Fruit fly (Drosophila melanogaster): ENCODE results near the gene eIF4E1.

eIF4E1 gene

dm6 chr3L:9357830-9358712 lies 44.2 kb downstream of the eIF4E1 start (continued):
- TF ChIP-seq CG11093 (GFP tag; IDR thresholded peaks at IDR 0.05): no peak
- no peak for TF ChIP-seq Atf6 (GFP tag; IDR thresholded peaks at IDR 0.05)
- peak; percentile 98 for TF ChIP-seq ERR (GFP tag; optimal IDR thresholded peaks at IDR 0.05)
- no peak for TF ChIP-seq Dad (GFP tag; optimal IDR thresholded peaks at IDR 0.05)
- peak; percentile 23 for TF ChIP-seq lbe (GFP tag; optimal IDR thresholded peaks at IDR 0.05)
- TF ChIP-seq CG31441 (GFP tag; IDR thresholded peaks at IDR 0.05): no peak
- no peak for TF ChIP-seq Ssrp (tag; optimal IDR thresholded peaks at IDR 0.05)
- TF ChIP-seq CG17612 (GFP tag; IDR thresholded peaks at IDR 0.05): no peak
- TF ChIP-seq CG9727 (GFP tag; optimal IDR thresholded peaks at IDR 0.05): no peak
- TF ChIP-seq Dip2 (GFP tag; IDR thresholded peaks at IDR 0.05): no peak
- TF ChIP-seq E2f1 (GFP tag; IDR thresholded peaks at IDR 0.05): no peak
- no peak for TF ChIP-seq CG2202 (tag; optimal IDR thresholded peaks at IDR 0.05)
- TF ChIP-seq h (optimal IDR thresholded peaks at IDR 0.05): no peak
- no peak for TF ChIP-seq hkb (optimal IDR thresholded peaks at IDR 0.05)
- TF ChIP-seq hkb (GFP tag; IDR thresholded peaks at IDR 0.05): no peak
- TF ChIP-seq CG4820 (GFP tag; optimal IDR thresholded peaks at IDR 0.05): no peak
- no peak for TF ChIP-seq tup (GFP tag; optimal IDR thresholded peaks at IDR 0.05)
- TF ChIP-seq Lpt (GFP tag; optimal IDR thresholded peaks at IDR 0.05): no peak
- no peak for TF ChIP-seq sob (GFP tag; IDR thresholded peaks at IDR 0.05)
- no peak for TF ChIP-seq Side (GFP tag; optimal IDR thresholded peaks at IDR 0.05)
- TF ChIP-seq prd (optimal IDR thresholded peaks at IDR 0.05): no peak
- no peak for TF ChIP-seq prd (GFP tag; IDR thresholded peaks at IDR 0.05)
- TF ChIP-seq CG3407 (GFP tag; optimal IDR thresholded peaks at IDR 0.05): no peak
- TF ChIP-seq CG7556 (GFP tag; optimal IDR thresholded peaks at IDR 0.05): no peak
- no peak for TF ChIP-seq MBD-R2 (GFP tag; IDR thresholded peaks at IDR 0.05)
- no peak for TF ChIP-seq Chrac-16 (GFP tag; optimal IDR thresholded peaks at IDR 0.05)
- no peak for TF ChIP-seq CG6689 (GFP tag; IDR thresholded peaks at IDR 0.05)
- TF ChIP-seq Dek (tag; optimal IDR thresholded peaks at IDR 0.05): no peak
- TF ChIP-seq CG31365 (tag; optimal IDR thresholded peaks at IDR 0.05): no peak
- TF ChIP-seq knrl (GFP tag; IDR thresholded peaks at IDR 0.05; ENCODE audit: partially characterized antibody): no peak
- TF ChIP-seq CoRest (tag; optimal IDR thresholded peaks at IDR 0.05): no peak
- no peak for TF ChIP-seq CG4617 (GFP tag; optimal IDR thresholded peaks at IDR 0.05; ENCODE audit: borderline replicate concordance)
- no peak for TF ChIP-seq CG4730 (GFP tag; IDR thresholded peaks at IDR 0.05)
- no peak for TF ChIP-seq CG30020 (tag; optimal IDR thresholded peaks at IDR 0.05)
- TF ChIP-seq Dip3 (GFP tag; optimal IDR thresholded peaks at IDR 0.05): no peak
- TF ChIP-seq HLH3B (GFP tag; IDR thresholded peaks at IDR 0.05): no peak
- no peak for TF ChIP-seq peb (GFP tag; IDR thresholded peaks at IDR 0.05)
- no peak for TF ChIP-seq CG11398 (GFP tag; optimal IDR thresholded peaks at IDR 0.05)
- no peak for TF ChIP-seq pzg (GFP tag; optimal IDR thresholded peaks at IDR 0.05)
- no peak for TF ChIP-seq zf30C (GFP tag; optimal IDR thresholded peaks at IDR 0.05)
- no peak for TF ChIP-seq dmrt99B (tag; optimal IDR thresholded peaks at IDR 0.05)
- TF ChIP-seq CG7928 (GFP tag; optimal IDR thresholded peaks at IDR 0.05): no peak
- TF ChIP-seq lab (GFP tag; optimal IDR thresholded peaks at IDR 0.05): peak; percentile 12
- no peak for TF ChIP-seq CG18599 (GFP tag; optimal IDR thresholded peaks at IDR 0.05)
- TF ChIP-seq cad (GFP tag; optimal IDR thresholded peaks at IDR 0.05): no peak
- peak; percentile 15 for TF ChIP-seq caup (GFP tag; optimal IDR thresholded peaks at IDR 0.05; ENCODE audit: severe bottlenecking)
- TF ChIP-seq repo (GFP tag; optimal IDR thresholded peaks at IDR 0.05): no peak
- no peak for TF ChIP-seq pita (GFP tag; optimal IDR thresholded peaks at IDR 0.05)
- no peak for TF ChIP-seq her (GFP tag; optimal IDR thresholded peaks at IDR 0.05)
- no peak for TF ChIP-seq fru (optimal IDR thresholded peaks at IDR 0.05)
- TF ChIP-seq CG4707 (GFP tag; optimal IDR thresholded peaks at IDR 0.05): no peak
- TF ChIP-seq slou (GFP tag; optimal IDR thresholded peaks at IDR 0.05): no peak
